Worm (Caenorhabditis elegans): ENCODE measurements around the gene ldb-1.

Gene ldb-1

ce11 chrX:11088952-11089351, 60.2 kb downstream of the ldb-1 start, which contains the start of gene W04G3.11:
Gene W04G3.11, plus strand, starts transcription at chrX:11089195.
- TF ChIP-seq unc-39 (tag; optimal IDR thresholded peaks at IDR 0.05) = no peak
- no peak for TF ChIP-seq madf-5 (GFP tag; IDR thresholded peaks at IDR 0.05)
- no peak for TF ChIP-seq nhr-42 (GFP tag; IDR thresholded peaks at IDR 0.05)
- TF ChIP-seq pqm-1 (tag; optimal IDR thresholded peaks at IDR 0.05) = peak; percentile 46
- TF ChIP-seq spr-1 (tag; optimal IDR thresholded peaks at IDR 0.05) = no peak
- no peak for TF ChIP-seq lin-29 (GFP tag; IDR thresholded peaks at IDR 0.05)
- no peak for TF ChIP-seq lin-13 (GFP tag; optimal IDR thresholded peaks at IDR 0.05)
- TF ChIP-seq attf-4 (tag; optimal IDR thresholded peaks at IDR 0.05) = no peak
- TF ChIP-seq arid-1 (GFP tag; conservative IDR thresholded peaks at IDR 0.05) = no peak
- TF ChIP-seq ceh-82 (tag; optimal IDR thresholded peaks at IDR 0.05) = no peak
- no peak for TF ChIP-seq T26A8.4 (GFP tag; IDR thresholded peaks at IDR 0.05)
- peak; percentile 5 for TF ChIP-seq nhr-28 (tag; optimal IDR thresholded peaks at IDR 0.05)
- no peak for TF ChIP-seq hif-1 (tag; optimal IDR thresholded peaks at IDR 0.05)
- TF ChIP-seq skn-1 (tag; optimal IDR thresholded peaks at IDR 0.05) = no peak
- TF ChIP-seq Y48G9A.11 (GFP tag; IDR thresholded peaks at IDR 0.05) = no peak
- TF ChIP-seq nhr-111 (GFP tag; optimal IDR thresholded peaks at IDR 0.05) = no peak
- TF ChIP-seq duxl-1 (tag; optimal IDR thresholded peaks at IDR 0.05; ENCODE audit: poor library complexity) = no peak
- no peak for TF ChIP-seq mxl-3 (GFP tag; optimal IDR thresholded peaks at IDR 0.05)
- no peak for TF ChIP-seq zfp-2 (tag; optimal IDR thresholded peaks at IDR 0.05)
- TF ChIP-seq mep-1 (tag; optimal IDR thresholded peaks at IDR 0.05) = no peak
- TF ChIP-seq nhr-41 (GFP tag; IDR thresholded peaks at IDR 0.05) = no peak
- no peak for TF ChIP-seq dmd-9 (GFP tag; IDR thresholded peaks at IDR 0.05)
- no peak for TF ChIP-seq egl-43 (GFP tag; IDR thresholded peaks at IDR 0.05)
- no peak for TF ChIP-seq tra-1 (GFP tag; IDR thresholded peaks at IDR 0.05)
- TF ChIP-seq dpl-1 (GFP tag; optimal IDR thresholded peaks at IDR 0.05) = no peak
- TF ChIP-seq spr-3 (GFP tag; optimal IDR thresholded peaks at IDR 0.05) = no peak
- TF ChIP-seq dve-1 (tag; optimal IDR thresholded peaks at IDR 0.05; ENCODE audit: insufficient read depth) = peak; percentile 46
- TF ChIP-seq ceh-28 (tag; optimal IDR thresholded peaks at IDR 0.05) = no peak
- TF ChIP-seq nhr-6 (tag; optimal IDR thresholded peaks at IDR 0.05) = peak; percentile 15
- no peak for TF ChIP-seq nhr-10 (tag; optimal IDR thresholded peaks at IDR 0.05)
- TF ChIP-seq unc-62 (GFP tag; optimal IDR thresholded peaks at IDR 0.05 in 1 of 2) = peak in 1 of 2 experiments; percentile 77
- TF ChIP-seq unc-62 (tag; optimal IDR thresholded peaks at IDR 0.05) = no peak
- no peak for TF ChIP-seq ceh-20 (GFP tag; IDR thresholded peaks at IDR 0.05)
